Fruit fly (Drosophila melanogaster) whole organism: ENCODE measurements around the gene DAAM.
A peak's percentile ranks its signal among the peaks of the same experiment; 100 is the strongest.

Experiments
- CG8478 ChIP-seq: fragments of >200 bp; optimal IDR thresholded peaks from 2 replicates; lab custom pipeline; 2018; ENCODE audit warnings: inconsistent platforms
- Dll ChIP-seq: fragments of >200 bp; optimal IDR thresholded peaks from 2 replicates; lab custom pipeline; 2017
- EcR ChIP-seq, 2 experiments: fragments of >200 bp; optimal IDR thresholded peaks; 2 replicates each; lab custom pipeline; 2017; ENCODE audit warnings: missing biosample characterization in 2 of 2, missing genetic modification characterization in 2 of 2, missing genetic modification reagents in 2 of 2
- pan ChIP-seq: fragments of >200 bp; optimal IDR thresholded peaks from 2 replicates; lab custom pipeline; 2017
- psq ChIP-seq: fragments of >200 bp; optimal IDR thresholded peaks from 2 replicates; lab custom pipeline; 2017
- usp ChIP-seq: fragments of >200 bp; optimal IDR thresholded peaks from 2 replicates; lab custom pipeline; 2017; ENCODE audit warnings: missing biosample characterization, missing genetic modification characterization, mixed read lengths

DAAM gene

dm6 chrX:1321664-1322063, 498 bp downstream of the DAAM start:
- TF ChIP-seq usp (GFP tag; lab: Kevin White, UChicago), result no peak
- no peak for TF ChIP-seq EcR (GFP tag; optimal IDR thresholded peaks at IDR 0.05; lab: Kevin White, UChicago)
- TF ChIP-seq pan (lab: Kevin White, UChicago), result no peak
- no peak for TF ChIP-seq psq (lab: Kevin White, UChicago)

- no peak for TF ChIP-seq EcR (GFP tag; optimal IDR thresholded peaks at IDR 0.05; lab: Kevin White, UChicago)
- no peak for TF ChIP-seq pan (lab: Kevin White, UChicago)
- TF ChIP-seq psq (lab: Kevin White, UChicago), result no peak
Observed at dm6 chrX:1321043-1321442, 1.1 kb downstream of the DAAM start.

DNA sequence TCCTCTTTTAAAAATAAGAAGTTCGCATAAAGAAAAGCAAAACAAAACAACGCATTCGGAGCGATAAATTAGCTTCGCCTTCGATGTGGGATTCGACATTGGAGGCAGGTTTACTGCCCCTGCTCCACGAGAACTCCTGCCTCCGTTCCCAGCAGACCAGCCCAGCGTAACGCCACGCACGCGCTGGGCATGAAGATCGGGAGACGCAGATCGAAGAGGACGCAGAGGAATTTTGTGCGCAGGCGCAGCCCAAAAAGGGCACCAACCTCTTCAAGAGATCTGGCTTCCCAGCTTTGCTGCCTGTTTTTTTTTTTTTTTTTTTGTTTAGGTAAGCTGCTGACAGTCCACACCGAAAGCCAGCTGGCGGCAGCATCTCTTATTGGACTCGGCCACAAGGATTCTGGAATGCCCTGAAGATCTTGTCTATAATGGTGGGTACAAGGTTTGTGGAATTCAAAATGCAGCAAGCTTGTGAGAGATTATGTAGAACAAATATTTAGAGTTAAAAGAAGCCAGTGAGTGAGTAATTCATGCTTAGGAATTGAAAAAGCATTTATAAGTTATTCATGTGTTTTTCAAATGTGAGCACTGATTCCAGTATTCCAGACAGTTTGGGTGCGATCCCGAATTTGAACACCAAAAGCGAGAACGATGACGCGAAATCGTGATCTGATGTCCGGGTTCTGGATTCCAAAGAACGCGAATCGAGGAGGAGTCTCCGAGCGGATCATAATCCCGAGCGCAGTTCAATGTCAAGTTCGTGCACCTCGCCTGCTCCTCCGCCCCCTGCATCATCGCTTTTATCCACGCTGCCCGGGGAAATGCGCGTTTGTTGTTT, 1.8 kb downstream of the DAAM start:
- TF ChIP-seq EcR (GFP tag; optimal IDR thresholded peaks at IDR 0.05; lab: Kevin White, UChicago) (peak in 1 of 2 experiments; percentile 60), psq (lab: Kevin White, UChicago) (no peak)

DNA sequence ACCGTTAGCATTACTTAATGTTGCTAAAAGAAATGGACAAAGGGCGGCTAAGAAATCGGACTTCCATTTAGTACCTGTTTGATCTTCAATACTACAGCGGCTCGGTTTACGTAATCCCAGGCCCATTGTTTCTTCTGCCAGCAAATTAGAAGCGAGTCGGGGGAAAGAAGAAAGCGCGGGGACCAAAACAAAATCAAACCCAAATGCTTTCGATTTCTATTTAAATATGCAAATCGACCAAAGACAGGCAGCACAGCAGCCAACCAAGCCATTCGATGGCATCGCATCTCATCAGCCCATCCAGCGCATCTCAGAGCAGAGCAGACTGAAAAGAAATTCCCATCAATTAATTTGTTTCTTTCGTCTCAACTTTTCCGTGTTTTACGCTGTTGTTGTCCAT, 9.7 kb downstream of the DAAM start:
- TF ChIP-seq psq (lab: Kevin White, UChicago) (no peak), usp (GFP tag; lab: Kevin White, UChicago) (no peak), EcR (GFP tag; optimal IDR thresholded peaks at IDR 0.05; lab: Kevin White, UChicago) (no peak), pan (lab: Kevin White, UChicago) (no peak), CG8478 (lab: Kevin White, UChicago) (no peak), Dll (no peak)

DNA sequence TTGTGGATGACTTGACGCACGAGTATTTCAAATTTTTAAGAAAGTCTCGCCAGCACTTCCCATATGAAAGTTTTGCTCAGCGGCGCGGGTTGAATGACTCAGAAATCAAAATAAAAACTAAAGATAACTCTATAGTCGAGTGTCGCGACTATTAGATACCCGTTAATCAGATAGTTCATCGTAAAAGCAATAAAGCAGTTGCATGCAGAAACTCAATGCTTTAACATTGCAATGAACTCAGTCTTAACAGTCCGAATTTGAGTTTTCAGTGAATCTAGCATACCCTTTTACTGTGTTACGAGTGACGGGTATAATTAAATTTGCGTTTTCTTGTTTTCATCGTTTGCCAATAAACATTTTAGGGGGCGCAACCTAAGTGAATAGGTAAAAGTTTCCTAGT, 10.9 kb downstream of the DAAM start:
- TF ChIP-seq psq (lab: Kevin White, UChicago), result no peak
- no peak for TF ChIP-seq CG8478 (lab: Kevin White, UChicago)
- TF ChIP-seq Dll, result no peak
- no peak for TF ChIP-seq EcR (GFP tag; optimal IDR thresholded peaks at IDR 0.05; lab: Kevin White, UChicago)
- no peak for TF ChIP-seq pan (lab: Kevin White, UChicago)
- no peak for TF ChIP-seq usp (GFP tag; lab: Kevin White, UChicago)

dm6 chrX:1308444-1308843, 13.7 kb downstream of the DAAM start:
- no peak for TF ChIP-seq usp (GFP tag; lab: Kevin White, UChicago)

DNA sequence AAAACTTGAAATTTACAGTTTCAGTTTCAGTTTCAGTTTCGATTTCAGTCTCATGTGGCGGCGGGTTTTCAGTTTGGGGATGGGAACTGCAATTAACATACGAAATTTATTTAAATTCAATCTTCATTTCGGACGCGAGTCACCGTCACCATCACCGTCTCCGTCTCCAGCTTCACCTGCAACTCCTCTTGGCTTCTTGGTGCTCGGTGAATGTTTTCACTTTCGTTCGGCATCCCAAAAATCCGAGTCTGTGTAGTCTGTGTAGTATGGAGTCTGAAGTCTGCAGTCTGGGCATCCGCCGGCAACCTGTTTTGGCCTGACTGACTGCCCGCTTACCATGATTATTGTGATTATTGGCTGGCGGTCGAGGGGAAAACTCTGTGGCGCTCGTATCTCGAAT, 18.2 kb downstream of the DAAM start:
- TF ChIP-seq usp (GFP tag; lab: Kevin White, UChicago) (no peak), EcR (GFP tag; optimal IDR thresholded peaks at IDR 0.05; lab: Kevin White, UChicago) (no peak), CG8478 (lab: Kevin White, UChicago) (no peak), Dll (no peak), pan (lab: Kevin White, UChicago) (no peak), psq (lab: Kevin White, UChicago) (no peak)

dm6 chrX:1299928-1300327, 22.2 kb downstream of the DAAM start:
- TF ChIP-seq usp (GFP tag; lab: Kevin White, UChicago) (no peak), CG8478 (lab: Kevin White, UChicago) (no peak), EcR (GFP tag; optimal IDR thresholded peaks at IDR 0.05; lab: Kevin White, UChicago) (no peak)

DNA sequence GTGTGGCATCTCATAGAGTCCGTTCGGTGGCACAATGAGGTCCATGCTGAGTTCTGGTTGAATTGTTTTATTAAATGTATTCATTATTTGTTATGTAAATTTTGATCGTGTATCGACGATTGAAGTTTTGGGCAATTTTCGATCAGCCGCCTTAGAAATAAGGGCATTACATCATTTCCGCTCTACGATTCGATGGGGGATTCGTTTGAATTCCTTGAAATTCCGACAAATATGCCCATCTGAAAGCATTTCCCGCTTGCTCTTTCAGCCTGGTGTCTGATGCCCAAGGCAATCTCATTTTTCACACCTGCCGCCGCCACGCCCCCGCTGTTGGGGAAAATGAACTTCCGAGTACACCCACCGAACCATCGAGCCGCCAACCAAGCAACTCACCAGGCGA, 23.9 kb downstream of the DAAM start, which contains the start of gene CG32811:
CG32811 (minus strand) TSS at position 101 of the 400 bp plus-strand sequence.
- TF ChIP-seq CG8478 (lab: Kevin White, UChicago) (no peak), usp (GFP tag; lab: Kevin White, UChicago) (no peak), psq (lab: Kevin White, UChicago) (no peak), pan (lab: Kevin White, UChicago) (no peak), Dll (no peak), EcR (GFP tag; optimal IDR thresholded peaks at IDR 0.05; lab: Kevin White, UChicago) (no peak)

DNA sequence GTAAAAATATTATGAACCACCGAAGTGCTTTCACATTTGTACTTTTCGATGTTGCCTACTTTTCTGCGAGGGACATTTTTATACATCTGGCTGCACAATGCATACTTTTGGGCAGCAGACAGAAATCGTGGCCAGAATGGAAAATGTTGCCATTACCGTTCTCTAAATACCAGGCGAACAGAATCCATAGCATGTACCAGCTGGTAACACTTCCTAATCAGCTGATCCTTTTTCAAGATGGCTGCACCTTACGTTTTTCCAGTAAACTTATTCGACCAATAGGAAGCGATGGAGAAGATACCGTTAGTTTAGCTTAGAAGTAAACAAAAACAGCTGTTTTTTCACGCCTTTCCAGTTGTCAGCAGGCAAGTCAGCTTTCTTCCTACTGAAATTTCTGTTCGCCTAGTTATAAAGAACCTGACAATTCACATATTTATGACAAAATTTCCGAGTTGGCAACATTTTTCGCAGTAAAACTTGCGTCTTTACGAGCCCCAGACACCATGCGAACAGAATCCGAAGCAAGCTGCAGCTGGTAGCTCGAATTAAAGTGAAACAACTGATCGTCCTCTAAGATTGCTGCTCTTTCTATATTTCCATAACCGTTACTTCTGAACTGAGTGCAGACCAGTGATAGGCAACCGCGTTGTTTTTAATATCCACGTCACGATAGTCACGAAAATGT, 33.1 kb downstream of the DAAM start:
- no peak for TF ChIP-seq pan (lab: Kevin White, UChicago)
- TF ChIP-seq CG8478 (lab: Kevin White, UChicago), result no peak
- TF ChIP-seq EcR (GFP tag; optimal IDR thresholded peaks at IDR 0.05; lab: Kevin White, UChicago), result no peak
- TF ChIP-seq Dll, result no peak
- TF ChIP-seq usp (GFP tag; lab: Kevin White, UChicago), result no peak
- no peak for TF ChIP-seq psq (lab: Kevin White, UChicago)

DNA sequence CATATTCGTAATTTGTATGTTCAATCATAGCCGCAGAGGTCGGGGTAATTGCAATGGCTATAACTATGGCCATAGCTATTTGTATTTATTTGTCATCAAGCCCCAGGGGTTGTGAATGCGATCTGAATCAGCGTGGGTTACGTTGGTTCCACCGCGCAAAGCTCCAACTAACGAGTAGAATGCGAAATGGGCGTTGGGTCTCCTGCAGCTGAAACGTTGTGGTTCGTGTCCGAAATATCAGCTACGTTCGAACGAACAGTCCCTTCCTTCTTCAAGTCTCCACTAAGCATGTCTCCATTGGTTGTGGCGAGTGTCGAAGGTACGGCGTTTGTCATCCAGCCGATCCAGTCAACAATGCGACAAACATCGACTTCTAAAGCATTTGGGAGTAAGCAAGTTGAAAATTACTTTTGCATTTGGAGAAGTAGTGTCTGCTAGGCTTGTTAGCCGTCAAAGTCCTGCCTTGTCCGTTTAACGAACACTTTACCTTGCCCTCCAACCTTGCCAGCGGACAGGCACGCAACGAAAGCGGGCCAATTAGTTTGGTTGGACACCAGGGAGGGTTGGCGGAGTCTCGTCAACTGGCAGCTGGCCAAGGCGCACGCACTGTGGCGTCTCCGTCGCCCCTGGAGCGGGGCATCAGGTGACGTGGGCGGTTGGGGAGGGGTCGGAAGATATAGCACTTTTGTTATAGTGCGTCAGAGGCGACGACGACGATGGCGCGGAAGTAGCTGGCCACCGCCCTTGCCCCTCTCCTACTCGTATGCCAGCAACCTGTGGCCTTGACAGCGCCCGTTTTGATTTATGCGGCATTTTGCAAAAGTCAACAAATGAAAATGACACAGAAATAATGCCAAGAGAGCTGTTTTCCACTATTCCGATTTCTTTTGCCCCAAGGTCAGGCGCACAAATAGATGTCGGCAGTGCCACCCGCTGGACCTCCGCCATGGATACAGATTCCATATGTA, 35.0 kb downstream of the DAAM start, which contains the start of gene CG32812:
CG32812 (plus strand) TSS at position 423 of the 968 bp plus-strand sequence.
- TF ChIP-seq usp (GFP tag; lab: Kevin White, UChicago), result no peak
- no peak for TF ChIP-seq CG8478 (lab: Kevin White, UChicago)
- TF ChIP-seq pan (lab: Kevin White, UChicago), result no peak
- no peak for TF ChIP-seq EcR (GFP tag; optimal IDR thresholded peaks at IDR 0.05; lab: Kevin White, UChicago)
- no peak for TF ChIP-seq psq (lab: Kevin White, UChicago)
- no peak for TF ChIP-seq Dll
